Worm (Caenorhabditis elegans): ENCODE measurements around the gene mrps-12.
A peak's percentile ranks its signal among the peaks of the same experiment; 100 is the strongest.

mrps-12 gene

ce11 chrV:20790011-20790410 lies 47.9 kb upstream of the mrps-12 start, which contains the start of gene Y44A6D.1:
Gene Y44A6D.1 (minus strand): TSS chrV:20790033.
- TF ChIP-seq dpl-1 (GFP tag; optimal IDR thresholded peaks at IDR 0.05) (no peak), Y53G8AR.9 (GFP tag; conservative IDR thresholded peaks at IDR 0.05) (no peak), ceh-91 (GFP tag; IDR thresholded peaks at IDR 0.05) (no peak), snpc-4 (GFP tag; optimal IDR thresholded peaks at IDR 0.05) (no peak), snpc-4 (tag; optimal IDR thresholded peaks at IDR 0.05) (peak in 2 of 4 experiments; percentile 67 to 75), pbrm-1 (GFP tag; IDR thresholded peaks at IDR 0.05) (no peak), hrde-1 (tag; optimal IDR thresholded peaks at IDR 0.05; ENCODE audit: borderline replicate concordance) (no peak), unc-130 (GFP tag; optimal IDR thresholded peaks at IDR 0.05) (no peak), ets-4 (GFP tag; optimal IDR thresholded peaks at IDR 0.05) (no peak), ztf-18 (tag; optimal IDR thresholded peaks at IDR 0.05) (no peak), lin-35 (GFP tag; optimal IDR thresholded peaks at IDR 0.05) (no peak), nfyb-1 (GFP tag; IDR thresholded peaks at IDR 0.05) (no peak), F52B5.7 (tag; optimal IDR thresholded peaks at IDR 0.05) (no peak), sptf-2 (GFP tag; optimal IDR thresholded peaks at IDR 0.05) (no peak), ekl-4 (GFP tag; IDR thresholded peaks at IDR 0.05) (no peak), attf-5 (GFP tag; optimal IDR thresholded peaks at IDR 0.05) (no peak), ztf-28 (GFP tag; IDR thresholded peaks at IDR 0.05) (no peak), fkh-3 (tag; optimal IDR thresholded peaks at IDR 0.05) (no peak), B0019.2 (GFP tag; conservative IDR thresholded peaks at IDR 0.05) (no peak), lin-54 (GFP tag; optimal IDR thresholded peaks at IDR 0.05) (no peak), xnd-1 (tag; optimal IDR thresholded peaks at IDR 0.05) (no peak), T26A5.8 (tag; optimal IDR thresholded peaks at IDR 0.05) (no peak), snpc-3.4 (tag; optimal IDR thresholded peaks at IDR 0.05) (no peak), hmg-1.2 (GFP tag; IDR thresholded peaks at IDR 0.05) (peak; percentile 15; the same call in 1 of the 2 replicates), atf-7 (tag; optimal IDR thresholded peaks at IDR 0.05) (no peak), rec-8 (tag; optimal IDR thresholded peaks at IDR 0.05) (no peak), cebp-1 (GFP tag; IDR thresholded peaks at IDR 0.05) (no peak), cebp-1 (tag; optimal IDR thresholded peaks at IDR 0.05) (no peak), zfh-2 (GFP tag; conservative IDR thresholded peaks at IDR 0.05) (0 out of 2 replicates have a peak, but pooled peaks have one; percentile 27), efl-1 (GFP tag; optimal IDR thresholded peaks at IDR 0.05) (no peak), mes-4 (tag; optimal IDR thresholded peaks at IDR 0.05) (no peak), snpc-1.1 (tag; optimal IDR thresholded peaks at IDR 0.05; ENCODE audit: insufficient read depth) (peak; percentile 10), cebp-2 (GFP tag; IDR thresholded peaks at IDR 0.05) (no peak), let-526 (GFP tag; IDR thresholded peaks at IDR 0.05) (no peak), B0336.3 (GFP tag; IDR thresholded peaks at IDR 0.05) (no peak)

DNA sequence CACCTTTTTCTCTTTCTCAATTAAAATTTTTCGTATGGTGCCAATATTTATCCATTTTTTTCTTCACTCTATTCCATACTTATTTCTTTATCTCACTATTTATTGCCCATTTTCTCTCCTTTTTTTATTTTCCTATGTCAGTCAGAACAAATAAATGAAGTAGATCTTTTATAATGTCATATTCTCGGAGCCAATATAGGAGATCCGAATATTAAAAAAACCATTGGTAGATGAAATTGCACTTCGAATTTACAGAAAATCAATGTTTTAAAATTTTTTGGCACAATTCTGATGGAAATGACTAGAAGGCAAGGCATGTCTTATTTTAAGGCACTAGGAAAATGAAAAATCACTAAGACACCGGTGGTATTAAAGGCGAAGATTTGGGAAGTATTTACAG lies 47.3 kb upstream of the mrps-12 start:
- TF ChIP-seq ama-1 (optimal IDR thresholded peaks at IDR 0.05) (no peak), ama-1 (GFP tag; optimal IDR thresholded peaks at IDR 0.05) (no peak), ztf-22 (GFP tag; optimal IDR thresholded peaks at IDR 0.05) (no peak), chd-7 (tag; optimal IDR thresholded peaks at IDR 0.05) (no peak), nfyb-1 (GFP tag; IDR thresholded peaks at IDR 0.05) (0 out of 2 replicates have a peak, but pooled peaks have one; percentile 46), K11D2.4 (GFP tag; IDR thresholded peaks at IDR 0.05) (no peak), ceh-40 (GFP tag; IDR thresholded peaks at IDR 0.05) (no peak), Y53F4B.3 (GFP tag; IDR thresholded peaks at IDR 0.05) (no peak), hmg-20 (GFP tag; IDR thresholded peaks at IDR 0.05) (no peak), Y79H2A.3 (GFP tag; conservative IDR thresholded peaks at IDR 0.05) (no peak), zfh-2 (GFP tag; conservative IDR thresholded peaks at IDR 0.05) (no peak), lin-35 (GFP tag; optimal IDR thresholded peaks at IDR 0.05) (peak in 1 of 3 experiments; percentile 23), let-607 (tag; optimal IDR thresholded peaks at IDR 0.05) (no peak), egrh-3 (GFP tag; IDR thresholded peaks at IDR 0.05) (no peak)
